Fruit fly (Drosophila melanogaster): Measurements from ENCODE around the gene woc.

Gene woc

dm6 chr3R:27288202-27289135, 24.6 kb upstream of the woc start, which contains the start of the genes bigmax and Hmu (continued):
- TF ChIP-seq Eip93F (GFP tag; optimal IDR thresholded peaks at IDR 0.05) (no peak), topi (GFP tag; optimal IDR thresholded peaks at IDR 0.05) (peak; percentile 77), OdsH (GFP tag; optimal IDR thresholded peaks at IDR 0.05) (peak; percentile 81), Gug (GFP tag; IDR thresholded peaks at IDR 0.05) (peak; percentile 72), Smox (GFP tag; optimal IDR thresholded peaks at IDR 0.05) (peak; percentile 79), CG8319 (GFP tag; optimal IDR thresholded peaks at IDR 0.05) (peak; percentile 62), Blimp-1 (GFP tag; optimal IDR thresholded peaks at IDR 0.05) (no peak), CG6854 (GFP tag; optimal IDR thresholded peaks at IDR 0.05) (no peak), CG32006 (GFP tag; optimal IDR thresholded peaks at IDR 0.05) (peak; percentile 77), Eip75B (GFP tag; optimal IDR thresholded peaks at IDR 0.05) (peak; percentile 81), CG1621 (tag; optimal IDR thresholded peaks at IDR 0.05) (peak; percentile 90), CG8632 (GFP tag; optimal IDR thresholded peaks at IDR 0.05) (peak; percentile 58), Lpt (GFP tag; optimal IDR thresholded peaks at IDR 0.05) (peak; percentile 65), salr (GFP tag; optimal IDR thresholded peaks at IDR 0.05) (peak in 1 of 2 experiments; percentile 25), Hr38 (GFP tag; optimal IDR thresholded peaks at IDR 0.05) (no peak)

- TF ChIP-seq CG8632 (GFP tag; optimal IDR thresholded peaks at IDR 0.05), result no peak
- no peak for TF ChIP-seq Ets96B (tag; optimal IDR thresholded peaks at IDR 0.05)
- no peak for TF ChIP-seq achi (GFP tag; optimal IDR thresholded peaks at IDR 0.05)
- TF ChIP-seq CG6808 (GFP tag; optimal IDR thresholded peaks at IDR 0.05), result peak; percentile 71
- no peak for TF ChIP-seq CG31627 (GFP tag; optimal IDR thresholded peaks at IDR 0.05)
- no peak for TF ChIP-seq ss (GFP tag; optimal IDR thresholded peaks at IDR 0.05)
- TF ChIP-seq Hr4 (GFP tag; optimal IDR thresholded peaks at IDR 0.05), result no peak
- peak; percentile 9 for TF ChIP-seq Eip93F (GFP tag; optimal IDR thresholded peaks at IDR 0.05)
- no peak for TF ChIP-seq Gug (GFP tag; IDR thresholded peaks at IDR 0.05)
- no peak for TF ChIP-seq dac (GFP tag; optimal IDR thresholded peaks at IDR 0.05)
- TF ChIP-seq CG15336 (GFP tag; IDR thresholded peaks at IDR 0.05), result no peak
- TF ChIP-seq OdsH (GFP tag; optimal IDR thresholded peaks at IDR 0.05), result no peak
- no peak for TF ChIP-seq CG16779 (tag; optimal IDR thresholded peaks at IDR 0.05)
- no peak for TF ChIP-seq vri (GFP tag; optimal IDR thresholded peaks at IDR 0.05)
- TF ChIP-seq CG1621 (tag; optimal IDR thresholded peaks at IDR 0.05), result peak; percentile 2
Measured at dm6 chr3R:27283645-27284044, 19.8 kb upstream of the woc start, which contains the start of gene CG3368. Gene CG3368 (plus strand): TSS chr3R:27283780.

dm6 chr3R:27282286-27282685, 18.4 kb upstream of the woc start, which contains the start of gene mrt:
Gene mrt (minus strand): TSS chr3R:27282661.
- TF ChIP-seq Eip78C (GFP tag), result peak; percentile 92
- peak; percentile 52 for TF ChIP-seq CG4318 (GFP tag; optimal IDR thresholded peaks at IDR 0.05)
- peak; percentile 54 for TF ChIP-seq CG10631 (GFP tag; optimal IDR thresholded peaks at IDR 0.05)
- peak; percentile 52 for TF ChIP-seq lz (GFP tag; optimal IDR thresholded peaks at IDR 0.05)
- peak; percentile 59 for TF ChIP-seq Sox14 (GFP tag; optimal IDR thresholded peaks at IDR 0.05)
- peak; percentile 39 for TF ChIP-seq CG6808 (GFP tag; optimal IDR thresholded peaks at IDR 0.05)
- TF ChIP-seq vri (GFP tag; optimal IDR thresholded peaks at IDR 0.05), result peak; percentile 31
- TF ChIP-seq CG31627 (GFP tag; optimal IDR thresholded peaks at IDR 0.05), result peak; percentile 67
- TF ChIP-seq acj6 (GFP tag; optimal IDR thresholded peaks at IDR 0.05), result peak; percentile 53
- TF ChIP-seq Blimp-1 (GFP tag; optimal IDR thresholded peaks at IDR 0.05), result peak; percentile 5
- peak; percentile 26 for TF ChIP-seq fd59A (GFP tag; optimal IDR thresholded peaks at IDR 0.05)
- peak; percentile 72 for TF ChIP-seq Hr4 (GFP tag; optimal IDR thresholded peaks at IDR 0.05)
- TF ChIP-seq eg (GFP tag; IDR thresholded peaks at IDR 0.05), result peak; percentile 66; the same call in 2 of the 3 replicates
- peak; percentile 58 for TF ChIP-seq cyc (GFP tag; optimal IDR thresholded peaks at IDR 0.05)
- 0 out of 3 replicates have a peak, but pooled peaks have one; percentile 50 for TF ChIP-seq CG6163 (GFP tag; IDR thresholded peaks at IDR 0.05)
- TF ChIP-seq Gug (GFP tag; IDR thresholded peaks at IDR 0.05), result peak; percentile 36; the same call in 1 of the 2 replicates
- TF ChIP-seq fkh (GFP tag; optimal IDR thresholded peaks at IDR 0.05), result no peak
- peak; percentile 48 for TF ChIP-seq Sox15 (GFP tag; optimal IDR thresholded peaks at IDR 0.05)
- TF ChIP-seq CG3032 (tag; optimal IDR thresholded peaks at IDR 0.05), result peak; percentile 60
- TF ChIP-seq salr (GFP tag; optimal IDR thresholded peaks at IDR 0.05), result peak; percentile 15 to 71
- TF ChIP-seq CG6792 (GFP tag; optimal IDR thresholded peaks at IDR 0.05), result peak; percentile 50
- peak; percentile 70 for TF ChIP-seq pdm3 (GFP tag; optimal IDR thresholded peaks at IDR 0.05)
- TF ChIP-seq CG6854 (GFP tag; optimal IDR thresholded peaks at IDR 0.05), result no peak
- no peak for TF ChIP-seq CG16779 (tag; optimal IDR thresholded peaks at IDR 0.05)
- TF ChIP-seq Ets21C (GFP tag; optimal IDR thresholded peaks at IDR 0.05), result peak; percentile 47
- peak; percentile 26; the same call in 1 of the 2 replicates for TF ChIP-seq CG11294 (GFP tag; IDR thresholded peaks at IDR 0.05)
- TF ChIP-seq Ets96B (tag; optimal IDR thresholded peaks at IDR 0.05), result peak; percentile 25
- TF ChIP-seq CG11762 (GFP tag; optimal IDR thresholded peaks at IDR 0.05; ENCODE audit: insufficient read depth), result peak; percentile 44
- TF ChIP-seq Eip93F (GFP tag; optimal IDR thresholded peaks at IDR 0.05), result no peak
- TF ChIP-seq CG32006 (GFP tag; optimal IDR thresholded peaks at IDR 0.05), result peak; percentile 76
- TF ChIP-seq ss (GFP tag; optimal IDR thresholded peaks at IDR 0.05), result no peak
